Fruit fly (Drosophila melanogaster) whole organism, embryonic: Measurements from ENCODE around the gene Sems.
A peak's percentile ranks its signal among the peaks of the same experiment; 100 is the strongest.

Source experiments
- Atf-2 ChIP-seq: fragments of 200-800 bp; sonication (Bioruptor generic); optimal IDR thresholded peaks from 2 replicates; lab custom pipeline; 2016; ENCODE audit warnings: missing biosample characterization, missing genetic modification characterization
- Bteb2 ChIP-seq: fragments of 200-800 bp; sonication (Bioruptor generic); optimal IDR thresholded peaks from 2 replicates; lab custom pipeline; 2016; ENCODE audit warnings: missing biosample characterization, missing genetic modification characterization
- CG10431 ChIP-seq: fragments of 200-800 bp; sonication (Bioruptor generic); optimal IDR thresholded peaks from 3 replicates; lab custom pipeline; 2018; ENCODE audit warnings: missing biosample characterization, mild to moderate bottlenecking, missing genetic modification characterization
- CG10462 ChIP-seq: fragments of 200-800 bp; sonication (Bioruptor generic); optimal IDR thresholded peaks from 2 replicates; lab custom pipeline; 2016; ENCODE audit warnings: missing biosample characterization, missing genetic modification characterization
- CG12659 ChIP-seq: fragments of 200-800 bp; sonication (Bioruptor generic); optimal IDR thresholded peaks from 3 replicates; lab custom pipeline; 2017; ENCODE audit warnings: mild to moderate bottlenecking, missing biosample characterization, missing genetic modification reagents, missing genetic modification characterization
- CG14965 ChIP-seq: fragments of 200-800 bp; sonication (Bioruptor generic); optimal IDR thresholded peaks from 2 replicates; lab custom pipeline; 2016; ENCODE audit warnings: missing biosample characterization, missing genetic modification characterization, borderline replicate concordance
- CG15269 ChIP-seq: fragments of 200-800 bp; sonication (Bioruptor generic); optimal IDR thresholded peaks from 2 replicates; lab custom pipeline; 2018; ENCODE audit warnings: missing biosample characterization, mild to moderate bottlenecking, missing genetic modification characterization, moderate library complexity
- CG15696 ChIP-seq: fragments of 200-800 bp; sonication (Bioruptor generic); optimal IDR thresholded peaks from 2 replicates; lab custom pipeline; 2019; ENCODE audit warnings: missing biosample characterization, mild to moderate bottlenecking, missing genetic modification characterization, moderate library complexity
- CG1602 ChIP-seq: fragments of 200-800 bp; sonication (Bioruptor generic); optimal IDR thresholded peaks from 3 replicates; lab custom pipeline; 2016; ENCODE audit warnings: missing biosample characterization, missing genetic modification characterization
- CG17186 ChIP-seq: fragments of 200-800 bp; sonication (Bioruptor generic); optimal IDR thresholded peaks from 3 replicates; lab custom pipeline; 2017; ENCODE audit warnings: missing biosample characterization, missing genetic modification reagents, missing genetic modification characterization
- CG17328 ChIP-seq: fragments of 200-800 bp; sonication (Bioruptor generic); IDR thresholded peaks from 2 replicates; pipeline ENCODE4 v1.3.6; 2022; ENCODE audit warnings: missing biosample characterization, missing genetic modification characterization
- CG18619 ChIP-seq: fragments of 200-800 bp; sonication (Bioruptor generic); optimal IDR thresholded peaks from 3 replicates; lab custom pipeline; 2017; ENCODE audit warnings: missing biosample characterization, mild to moderate bottlenecking, missing genetic modification characterization
- CG2116 ChIP-seq: fragments of 200-800 bp; sonication (Bioruptor generic); optimal IDR thresholded peaks from 3 replicates; lab custom pipeline; 2018; ENCODE audit warnings: missing biosample characterization, mild to moderate bottlenecking, missing genetic modification characterization
- CG2199 ChIP-seq: fragments of 200-800 bp; sonication (Bioruptor generic); IDR thresholded peaks from 3 replicates; pipeline ENCODE4 v1.3.6; 2022; ENCODE audit warnings: missing biosample characterization, missing genetic modification characterization
- CG30431 ChIP-seq: fragments of 200-800 bp; sonication (Bioruptor generic); optimal IDR thresholded peaks from 2 replicates; lab custom pipeline; 2017; ENCODE audit warnings: missing biosample characterization, missing genetic modification characterization
- CG3281 ChIP-seq: fragments of 200-800 bp; sonication (Bioruptor generic); optimal IDR thresholded peaks from 3 replicates; lab custom pipeline; 2017; ENCODE audit warnings: missing biosample characterization, mild to moderate bottlenecking, missing genetic modification characterization
- CG34376 ChIP-seq: fragments of 200-800 bp; sonication (Bioruptor generic); optimal IDR thresholded peaks from 2 replicates; lab custom pipeline; 2018; ENCODE audit warnings: missing biosample characterization, mild to moderate bottlenecking, missing genetic modification characterization
- CG3726 ChIP-seq: fragments of 200-800 bp; sonication (Bioruptor generic); IDR thresholded peaks from 3 replicates; pipeline ENCODE4, ENCODE4 v1.3.6; 2022; ENCODE audit warnings: missing biosample characterization, missing genetic modification characterization
- CG7839 ChIP-seq: fragments of 200-800 bp; sonication (Bioruptor generic); optimal IDR thresholded peaks from 3 replicates; lab custom pipeline; 2018; ENCODE audit warnings: missing biosample characterization, mild to moderate bottlenecking, missing genetic modification characterization, moderate library complexity
- CG8290 ChIP-seq, 3 experiments: fragments of 200-800 bp; sonication (Bioruptor generic); optimal IDR thresholded peaks; 2 replicates each; lab custom pipeline; 2016 to 2019; ENCODE audit warnings: missing biosample characterization in 3 of 3, missing genetic modification characterization in 3 of 3, mild to moderate bottlenecking in 2 of 3, moderate library complexity in 1 of 3
- CG9437 ChIP-seq: fragments of 200-800 bp; sonication (Bioruptor generic); optimal IDR thresholded peaks from 2 replicates; lab custom pipeline; 2018; ENCODE audit warnings: missing biosample characterization, mild to moderate bottlenecking, missing genetic modification characterization
- CrebB ChIP-seq: fragments of 200-800 bp; sonication (Bioruptor generic); optimal IDR thresholded peaks from 3 replicates; lab custom pipeline; 2018; ENCODE audit warnings: missing biosample characterization, mild to moderate bottlenecking, missing genetic modification characterization
- Dbx ChIP-seq: fragments of 200-800 bp; sonication (Bioruptor generic); IDR thresholded peaks from 3 replicates; pipeline ENCODE4 v1.3.6; 2022; ENCODE audit warnings: missing biosample characterization, missing genetic modification characterization
- Dip3 ChIP-seq: fragments of 200-800 bp; sonication (Bioruptor generic); optimal IDR thresholded peaks from 3 replicates; lab custom pipeline; 2016; ENCODE audit warnings: missing biosample characterization, missing genetic modification characterization
- Dll ChIP-seq: fragments of 200-800 bp; sonication (Bioruptor generic); IDR thresholded peaks from 4 replicates; pipeline ENCODE4 v1.3.6; 2022; ENCODE audit warnings: missing biosample characterization, missing genetic modification characterization; ENCODE audit not compliant: partially characterized antibody
- Doc3 ChIP-seq: fragments of 200-800 bp; sonication (Bioruptor generic); IDR thresholded peaks from 3 replicates; pipeline ENCODE4 v1.3.6; 2022; ENCODE audit warnings: missing biosample characterization, missing genetic modification characterization; ENCODE audit not compliant: partially characterized antibody
- GATAe ChIP-seq: fragments of 200-800 bp; sonication (Bioruptor generic); conservative IDR thresholded peaks from 2 replicates; pipeline ENCODE4 v1.3.6; 2022; ENCODE audit warnings: missing biosample characterization, missing genetic modification characterization
- HLHmδ ChIP-seq: fragments of 200-800 bp; sonication (Bioruptor generic); optimal IDR thresholded peaks from 2 replicates; lab custom pipeline; 2018; ENCODE audit warnings: missing biosample characterization, mild to moderate bottlenecking, missing genetic modification characterization, moderate library complexity
- Hmx ChIP-seq: fragments of 200-800 bp; sonication (Bioruptor generic); optimal IDR thresholded peaks from 2 replicates; lab custom pipeline; 2016; ENCODE audit warnings: missing biosample characterization, missing genetic modification characterization
- Lim3 ChIP-seq: fragments of 200-800 bp; sonication (Bioruptor generic); IDR thresholded peaks from 2 replicates; pipeline ENCODE4 v1.3.6; 2022; ENCODE audit warnings: missing biosample characterization, missing genetic modification characterization
- MBD-R2 ChIP-seq: fragments of 200-800 bp; sonication (Bioruptor generic); IDR thresholded peaks from 2 replicates; pipeline ENCODE4 v1.3.6; 2022; ENCODE audit warnings: missing biosample characterization, missing genetic modification characterization
- Tbp ChIP-seq: fragments of >200 bp; optimal IDR thresholded peaks from 2 replicates; lab custom pipeline; 2018; ENCODE audit warnings: missing biosample characterization, missing genetic modification characterization
- abd-A ChIP-seq: fragments of 200-800 bp; sonication (Bioruptor generic); optimal IDR thresholded peaks from 3 replicates; lab custom pipeline; 2019; ENCODE audit warnings: missing biosample characterization, mild to moderate bottlenecking, missing genetic modification characterization, moderate library complexity
- ac ChIP-seq: fragments of 200-800 bp; sonication (Bioruptor generic); optimal IDR thresholded peaks from 3 replicates; lab custom pipeline; 2017; ENCODE audit warnings: missing biosample characterization, mild to moderate bottlenecking, missing genetic modification characterization
- cad ChIP-seq: fragments of >200 bp; optimal IDR thresholded peaks from 2 replicates; lab custom pipeline; 2017; ENCODE audit warnings: missing biosample characterization, missing genetic modification characterization
- cas ChIP-seq: fragments of 200-800 bp; sonication (Bioruptor generic); IDR thresholded peaks from 2 replicates; pipeline ENCODE4 v1.3.6; 2022; ENCODE audit warnings: missing biosample characterization, missing genetic modification characterization
- chinmo ChIP-seq: fragments of 200-800 bp; sonication (Bioruptor generic); IDR thresholded peaks from 4 replicates; pipeline ENCODE4 v1.3.6; 2022; ENCODE audit warnings: missing biosample characterization, missing genetic modification characterization; ENCODE audit not compliant: partially characterized antibody
- danr ChIP-seq: fragments of 200-800 bp; sonication (Bioruptor generic); IDR thresholded peaks from 2 replicates; pipeline ENCODE4 v1.3.6; 2022; ENCODE audit warnings: missing biosample characterization, missing genetic modification characterization
- dati ChIP-seq: fragments of 200-800 bp; sonication (Bioruptor generic); IDR thresholded peaks from 2 replicates; pipeline ENCODE4 v1.3.6; 2022; ENCODE audit warnings: missing biosample characterization, missing genetic modification characterization
- ewg ChIP-seq: fragments of 200-800 bp; sonication (Bioruptor generic); optimal IDR thresholded peaks from 3 replicates; lab custom pipeline; 2017; ENCODE audit warnings: mild to moderate bottlenecking, missing biosample characterization, missing genetic modification reagents, missing genetic modification characterization
- fd3F ChIP-seq: fragments of 200-800 bp; sonication (Bioruptor generic); optimal IDR thresholded peaks from 2 replicates; lab custom pipeline; 2018; ENCODE audit warnings: missing biosample characterization, mild to moderate bottlenecking, missing genetic modification characterization, moderate library complexity
- fd96Cb ChIP-seq: fragments of 200-800 bp; sonication (Bioruptor generic); optimal IDR thresholded peaks from 2 replicates; lab custom pipeline; 2018; ENCODE audit warnings: missing biosample characterization, mild to moderate bottlenecking, missing genetic modification characterization, moderate library complexity
- gsb-n ChIP-seq: fragments of 200-800 bp; sonication (Bioruptor generic); optimal IDR thresholded peaks from 3 replicates; lab custom pipeline; 2018; ENCODE audit warnings: missing biosample characterization, mild to moderate bottlenecking, missing genetic modification characterization
- h ChIP-seq: fragments of >200 bp; optimal IDR thresholded peaks from 2 replicates; lab custom pipeline; 2017
- kay ChIP-seq: fragments of 200-800 bp; sonication (Bioruptor generic); optimal IDR thresholded peaks from 2 replicates; lab custom pipeline; 2016; ENCODE audit warnings: missing biosample characterization, missing genetic modification characterization
- lab ChIP-seq: fragments of 200-800 bp; sonication (Bioruptor generic); optimal IDR thresholded peaks from 3 replicates; lab custom pipeline; 2017; ENCODE audit warnings: missing biosample characterization, missing genetic modification characterization, mild to moderate bottlenecking, moderate library complexity, missing genetic modification reagents
- lola ChIP-seq, 3 experiments: fragments of >200 bp in 2 of 3; fragments of 200-800 bp in 1 of 3; sonication (Bioruptor generic) in 1 of 3; optimal IDR thresholded peaks; 2 replicates each; lab custom pipeline; 2017 to 2019; ENCODE audit warnings: missing biosample characterization in 3 of 3, missing genetic modification characterization in 3 of 3, mild to moderate bottlenecking in 1 of 3, moderate library complexity in 1 of 3
- slbo ChIP-seq: fragments of 200-800 bp; sonication (Bioruptor generic); IDR thresholded peaks from 2 replicates; pipeline ENCODE4 v1.3.6; 2022; ENCODE audit warnings: missing biosample characterization, missing genetic modification characterization
- stc ChIP-seq: fragments of 200-800 bp; sonication (Bioruptor generic); IDR thresholded peaks from 2 replicates; pipeline ENCODE4 v1.3.6; 2022; ENCODE audit warnings: missing biosample characterization, missing genetic modification characterization
- toy ChIP-seq: fragments of 200-800 bp; sonication (Bioruptor generic); IDR thresholded peaks from 2 replicates; pipeline ENCODE4 v1.3.6; 2022; ENCODE audit warnings: missing biosample characterization, missing genetic modification characterization
- tx ChIP-seq: fragments of 200-800 bp; sonication (Bioruptor generic); optimal IDR thresholded peaks from 2 replicates; lab custom pipeline; 2016; ENCODE audit warnings: missing biosample characterization, missing genetic modification characterization
- wor ChIP-seq: fragments of 200-800 bp; sonication (Bioruptor generic); IDR thresholded peaks from 2 replicates; pipeline ENCODE4 v1.3.6; 2022; ENCODE audit warnings: missing biosample characterization, missing genetic modification characterization

The Sems gene

dm6 chr3L:20921859-20922258, 34.7 kb downstream of the Sems start (continued):
- no peak for TF ChIP-seq Atf-2 (GFP tag; lab: Kevin White, UChicago)
- no peak for TF ChIP-seq HLHmδ (GFP tag; lab: Kevin White, UChicago)
- TF ChIP-seq CG3281 (GFP tag; lab: Kevin White, UChicago): no peak
- TF ChIP-seq Doc3 (GFP tag; lab: Robert Waterston, UW): no peak
- no peak for TF ChIP-seq CG12659
- no peak for TF ChIP-seq wor (GFP tag; lab: Robert Waterston, UW)
- TF ChIP-seq chinmo (GFP tag; lab: Robert Waterston, UW): no peak
- no peak for TF ChIP-seq dati (GFP tag; lab: Robert Waterston, UW)
- TF ChIP-seq tx (GFP tag; lab: Kevin White, UChicago): no peak
- TF ChIP-seq Lim3: no peak
- TF ChIP-seq Dbx (GFP tag; lab: Robert Waterston, UW): no peak
- peak; percentile 38 for TF ChIP-seq CG7839 (tag; lab: Kevin White, UChicago)
- TF ChIP-seq Tbp: no peak
- TF ChIP-seq Dll (GFP tag; lab: Robert Waterston, UW): no peak
- peak; percentile 5 for TF ChIP-seq CG1602 (GFP tag; lab: Kevin White, UChicago)
- TF ChIP-seq CG15696 (tag; lab: Kevin White, UChicago): no peak
- TF ChIP-seq ewg: no peak
- no peak for TF ChIP-seq h (lab: Kevin White, UChicago)
- TF ChIP-seq CG30431 (GFP tag; lab: Kevin White, UChicago): no peak
- no peak for TF ChIP-seq CG2199 (GFP tag; lab: Robert Waterston, UW)
- TF ChIP-seq Dip3 (GFP tag; lab: Kevin White, UChicago): no peak
- no peak for TF ChIP-seq kay (GFP tag; lab: Kevin White, UChicago)
- TF ChIP-seq cas (GFP tag; lab: Robert Waterston, UW): no peak
- no peak for TF ChIP-seq CG17186 (GFP tag; lab: Kevin White, UChicago)
- TF ChIP-seq CG2116 (GFP tag; lab: Kevin White, UChicago): no peak
- no peak for TF ChIP-seq GATAe (GFP tag; lab: Robert Waterston, UW)
- TF ChIP-seq CrebB (tag; lab: Kevin White, UChicago): no peak
- peak in 1 of 3 experiments; percentile 28 for TF ChIP-seq lola (GFP tag; optimal IDR thresholded peaks at IDR 0.05; lab: Kevin White, UChicago)
- no peak for TF ChIP-seq fd3F
- TF ChIP-seq danr: no peak
- TF ChIP-seq CG10462: no peak
- no peak for TF ChIP-seq CG34376 (GFP tag; lab: Kevin White, UChicago)
- no peak for TF ChIP-seq CG14965 (GFP tag; lab: Kevin White, UChicago)
- no peak for TF ChIP-seq cad (GFP tag; lab: Kevin White, UChicago)
- no peak for TF ChIP-seq Bteb2
- peak; percentile 32 for TF ChIP-seq slbo (GFP tag; lab: Robert Waterston, UW)
- TF ChIP-seq gsb-n: no peak
- peak; percentile 25 for TF ChIP-seq fd96Cb (tag; lab: Kevin White, UChicago)
- no peak for TF ChIP-seq CG10431
- TF ChIP-seq stc: no peak
- TF ChIP-seq CG15269: no peak
- TF ChIP-seq ac (GFP tag; lab: Kevin White, UChicago): no peak
- TF ChIP-seq abd-A (tag; lab: Kevin White, UChicago): no peak
- no peak for TF ChIP-seq Hmx
- no peak for TF ChIP-seq CG17328 (GFP tag; lab: Robert Waterston, UW)
- no peak for TF ChIP-seq CG9437 (GFP tag; lab: Kevin White, UChicago)
- no peak for TF ChIP-seq CG3726
- TF ChIP-seq CG18619: no peak
- no peak for TF ChIP-seq MBD-R2 (GFP tag; lab: Robert Waterston, UW)
- no peak for TF ChIP-seq toy (GFP tag; lab: Robert Waterston, UW)
- no peak for TF ChIP-seq lab (GFP tag; lab: Kevin White, UChicago)
- no peak for TF ChIP-seq CG8290 (GFP tag; optimal IDR thresholded peaks at IDR 0.05; lab: Kevin White, UChicago)
- TF ChIP-seq CG8290 (tag; optimal IDR thresholded peaks at IDR 0.05; lab: Kevin White, UChicago): no peak
